Worm (Caenorhabditis elegans) whole organism, L1 larva: ENCODE data around the gene srh-20.
A peak's percentile ranks its signal among the peaks of the same experiment; 100 is the strongest.

Experiments used
- C16A3.4 ChIP-seq: fragments of 150-350 bp; optimal IDR thresholded peaks from 2 replicates; lab custom pipeline; 2014; ENCODE audit warnings: missing biosample characterization, missing genetic modification characterization
- C34B4.2 ChIP-seq: sonication (generic microtip); optimal IDR thresholded peaks from 2 replicates; lab custom pipeline; 2017; ENCODE audit warnings: mild to moderate bottlenecking, missing genetic modification characterization, missing compliant biosample characterization
- F16B12.6 ChIP-seq: fragments of 150-350 bp; optimal IDR thresholded peaks from 2 replicates; lab custom pipeline; 2014; ENCODE audit warnings: missing biosample characterization, missing genetic modification characterization
- Y116A8C.19 ChIP-seq: sonication (generic microtip); optimal IDR thresholded peaks from 2 replicates; lab custom pipeline; 2016; ENCODE audit warnings: missing compliant biosample characterization, missing genetic modification characterization, borderline replicate concordance
- alr-1 ChIP-seq: fragments of 200-800 bp; sonication (Bioruptor generic); optimal IDR thresholded peaks from 2 replicates; lab custom pipeline; 2018; ENCODE audit warnings: borderline replicate concordance, mild to moderate bottlenecking, missing genetic modification characterization, missing compliant biosample characterization
- ama-1 ChIP-seq: fragments of 150-350 bp; optimal IDR thresholded peaks from 2 replicates; lab custom pipeline; 2014
- ceh-8 ChIP-seq: fragments of 200-800 bp; sonication (Bioruptor generic); optimal IDR thresholded peaks from 2 replicates; lab custom pipeline; 2018; ENCODE audit warnings: mild to moderate bottlenecking, missing genetic modification characterization, moderate library complexity, missing compliant biosample characterization
- ceh-82 ChIP-seq, 3 experiments: fragments of 150-350 bp in 1 of 3; sonication (generic microtip) in 2 of 3; optimal IDR thresholded peaks; 2 replicates each; lab custom pipeline; 2014 to 2017; ENCODE audit warnings: missing biosample characterization in 3 of 3, missing genetic modification characterization in 3 of 3
- ceh-88 ChIP-seq: fragments of 200-800 bp; sonication (Bioruptor generic); IDR thresholded peaks from 2 replicates; pipeline ENCODE4 v1.3.6; 2022; ENCODE audit warnings: missing genetic modification characterization, missing compliant biosample characterization
- ces-1 ChIP-seq: fragments of 150-350 bp; optimal IDR thresholded peaks from 2 replicates; lab custom pipeline; 2014; ENCODE audit warnings: missing biosample characterization, missing genetic modification reagents, missing genetic modification characterization
- dsc-1 ChIP-seq: sonication (generic microtip); optimal IDR thresholded peaks from 2 replicates; lab custom pipeline; 2016; ENCODE audit warnings: mild to moderate bottlenecking, missing genetic modification characterization, missing compliant biosample characterization
- efl-1 ChIP-seq, 4 experiments: fragments of 150-350 bp; optimal IDR thresholded peaks in 3 of 4; peaks in 1 of 4; 1 replicate in 1 of 4; 2 replicates in 3 of 4; lab custom pipeline; 2014; ENCODE audit warnings: missing biosample characterization in 2 of 4, missing genetic modification characterization in 2 of 4, missing genetic modification reagents in 2 of 4
- elt-2 ChIP-seq: sonication (generic microtip); optimal IDR thresholded peaks from 2 replicates; lab custom pipeline; 2016; ENCODE audit warnings: missing genetic modification characterization, mild to moderate bottlenecking, inconsistent platforms, missing compliant biosample characterization, missing genetic modification reagents
- ets-5 ChIP-seq: fragments of 200-800 bp; sonication (Bioruptor generic); IDR thresholded peaks from 2 replicates; pipeline ENCODE4 v1.3.6; 2022; ENCODE audit warnings: missing genetic modification characterization, missing compliant biosample characterization
- fos-1 ChIP-seq: fragments of 150-350 bp; optimal IDR thresholded peaks from 2 replicates; lab custom pipeline; 2014; ENCODE audit warnings: missing biosample characterization, missing genetic modification characterization
- grh-1 ChIP-seq: fragments of 200-800 bp; sonication (Bioruptor generic); IDR thresholded peaks from 2 replicates; pipeline ENCODE4 v1.3.6; 2022; ENCODE audit warnings: missing genetic modification reagents, missing genetic modification characterization, missing compliant biosample characterization
- hlh-4 ChIP-seq: sonication (generic microtip); optimal IDR thresholded peaks from 2 replicates; lab custom pipeline; 2016; ENCODE audit warnings: mild to moderate bottlenecking, missing genetic modification characterization, missing compliant biosample characterization
- hpl-2 ChIP-seq: fragments of 150-350 bp; optimal IDR thresholded peaks from 2 replicates; lab custom pipeline; 2014; ENCODE audit warnings: missing biosample characterization, missing genetic modification reagents, missing genetic modification characterization
- lin-14 ChIP-seq: fragments of 200-800 bp; sonication (Bioruptor generic); optimal IDR thresholded peaks from 2 replicates; lab custom pipeline; 2018; ENCODE audit warnings: mild to moderate bottlenecking, missing genetic modification characterization, moderate library complexity, missing compliant biosample characterization
- lin-15B ChIP-seq: fragments of 150-350 bp; sonication (generic microtip); optimal IDR thresholded peaks from 3 replicates; lab custom pipeline; 2014; ENCODE audit warnings: missing biosample characterization, missing genetic modification characterization
- lin-35 ChIP-seq, 2 experiments: fragments of 150-350 bp; optimal IDR thresholded peaks; 2 replicates each; lab custom pipeline; 2014; ENCODE audit warnings: missing biosample characterization in 2 of 2, missing genetic modification characterization in 2 of 2, missing genetic modification reagents in 2 of 2
- lir-3 ChIP-seq: sonication (generic microtip); optimal IDR thresholded peaks from 2 replicates; lab custom pipeline; 2016; ENCODE audit warnings: mild to moderate bottlenecking, missing genetic modification characterization, moderate library complexity, missing compliant biosample characterization; ENCODE audit not compliant: poor library complexity
- mdl-1 ChIP-seq, 2 experiments: fragments of 150-350 bp; optimal IDR thresholded peaks; 2 replicates each; lab custom pipeline; 2014 to 2017; ENCODE audit warnings: missing biosample characterization in 2 of 2, missing genetic modification characterization in 2 of 2, inconsistent platforms in 1 of 2
- mef-2 ChIP-seq: fragments of 150-350 bp; optimal IDR thresholded peaks from 2 replicates; lab custom pipeline; 2014; ENCODE audit warnings: missing biosample characterization, missing genetic modification characterization
- nhr-12 ChIP-seq: sonication (generic microtip); optimal IDR thresholded peaks from 2 replicates; lab custom pipeline; 2017; ENCODE audit warnings: missing biosample characterization, missing genetic modification characterization
- nhr-19 ChIP-seq: fragments of 200-800 bp; sonication (Bioruptor generic); conservative IDR thresholded peaks from 2 replicates; pipeline ENCODE4 v1.3.6; 2022; ENCODE audit warnings: missing genetic modification characterization, missing compliant biosample characterization
- nhr-20 ChIP-seq: sonication (generic microtip); optimal IDR thresholded peaks from 2 replicates; lab custom pipeline; 2016; ENCODE audit warnings: mild to moderate bottlenecking, missing genetic modification characterization, missing compliant biosample characterization
- nhr-237 ChIP-seq: fragments of 150-350 bp; optimal IDR thresholded peaks from 2 replicates; lab custom pipeline; 2014; ENCODE audit warnings: missing biosample characterization, missing genetic modification characterization
- nhr-28 ChIP-seq: fragments of 150-350 bp; optimal IDR thresholded peaks from 2 replicates; lab custom pipeline; 2014; ENCODE audit warnings: missing biosample characterization, missing genetic modification characterization
- nhr-47 ChIP-seq: sonication (generic microtip); optimal IDR thresholded peaks from 2 replicates; lab custom pipeline; 2016; ENCODE audit warnings: mild to moderate bottlenecking, missing genetic modification characterization, moderate library complexity, missing compliant biosample characterization
- nhr-71 ChIP-seq: sonication (generic microtip); optimal IDR thresholded peaks from 2 replicates; lab custom pipeline; 2016; ENCODE audit warnings: mild to moderate bottlenecking, missing genetic modification characterization, moderate library complexity, missing compliant biosample characterization
- nhr-76 ChIP-seq: sonication (generic microtip); optimal IDR thresholded peaks from 2 replicates; lab custom pipeline; 2017; ENCODE audit warnings: missing biosample characterization, missing genetic modification characterization
- nhr-77 ChIP-seq: fragments of 150-350 bp; optimal IDR thresholded peaks from 2 replicates; lab custom pipeline; 2014; ENCODE audit warnings: missing biosample characterization, missing genetic modification characterization
- nhr-84 ChIP-seq: sonication (generic microtip); optimal IDR thresholded peaks from 2 replicates; lab custom pipeline; 2017; ENCODE audit warnings: missing biosample characterization, missing genetic modification characterization
- nhr-85 ChIP-seq: sonication (generic microtip); peaks from one replicate; lab custom pipeline; 2016; ENCODE audit warnings: missing genetic modification characterization, inconsistent platforms, missing compliant biosample characterization
- nhr-90 ChIP-seq: sonication (generic microtip); optimal IDR thresholded peaks from 2 replicates; lab custom pipeline; 2016; ENCODE audit warnings: mild to moderate bottlenecking, missing genetic modification characterization, missing compliant biosample characterization; ENCODE audit not compliant: poor library complexity
- pag-3 ChIP-seq: sonication (generic microtip); optimal IDR thresholded peaks from 2 replicates; lab custom pipeline; 2017; ENCODE audit warnings: missing genetic modification characterization, mild to moderate bottlenecking, missing compliant biosample characterization, antibody characterized with exemption, borderline replicate concordance; ENCODE audit not compliant: insufficient read depth
- pax-3 ChIP-seq: fragments of 200-800 bp; sonication (Bioruptor generic); optimal IDR thresholded peaks from 2 replicates; lab custom pipeline; 2018; ENCODE audit warnings: mild to moderate bottlenecking, missing genetic modification characterization, moderate library complexity, missing compliant biosample characterization
- pqm-1 ChIP-seq: sonication (generic microtip); optimal IDR thresholded peaks from 3 replicates; lab custom pipeline; 2017; ENCODE audit warnings: missing biosample characterization, missing genetic modification characterization
- snpc-4 ChIP-seq: fragments of 150-350 bp; optimal IDR thresholded peaks from 2 replicates; lab custom pipeline; 2014; ENCODE audit warnings: missing biosample characterization, missing genetic modification characterization
- snu-23 ChIP-seq: sonication (generic microtip); optimal IDR thresholded peaks from 2 replicates; lab custom pipeline; 2016; ENCODE audit warnings: missing genetic modification characterization, missing compliant biosample characterization
- sptf-1 ChIP-seq: fragments of 150-350 bp; optimal IDR thresholded peaks from 2 replicates; lab custom pipeline; 2014; ENCODE audit warnings: missing biosample characterization, missing genetic modification characterization
- sup-37 ChIP-seq: fragments of 200-800 bp; sonication (Bioruptor generic); optimal IDR thresholded peaks from 2 replicates; lab custom pipeline; 2018; ENCODE audit warnings: mild to moderate bottlenecking, missing genetic modification characterization, missing compliant biosample characterization
- tbx-2 ChIP-seq: sonication (generic microtip); optimal IDR thresholded peaks from 2 replicates; lab custom pipeline; 2016; ENCODE audit warnings: missing genetic modification characterization, missing compliant biosample characterization
- tlp-1 ChIP-seq: fragments of 150-350 bp; optimal IDR thresholded peaks from 2 replicates; lab custom pipeline; 2014; ENCODE audit warnings: missing biosample characterization, missing genetic modification characterization
- unc-130 ChIP-seq: fragments of 150-350 bp; optimal IDR thresholded peaks from 2 replicates; lab custom pipeline; 2017; ENCODE audit warnings: missing biosample characterization, missing genetic modification characterization, inconsistent platforms
- unc-98 ChIP-seq: fragments of 200-800 bp; sonication (Bioruptor generic); IDR thresholded peaks from 2 replicates; pipeline ENCODE4 v1.3.6; 2022; ENCODE audit warnings: missing genetic modification characterization, missing compliant biosample characterization
- ztf-11 ChIP-seq, 2 experiments: sonication (generic microtip); optimal IDR thresholded peaks; 2 replicates each; lab custom pipeline; 2016 to 2017; ENCODE audit warnings: missing genetic modification characterization in 2 of 2, missing biosample characterization in 1 of 2, missing compliant biosample characterization in 1 of 2

Gene srh-20

ce11 chrV:4891305-4891704, 33.4 kb upstream of the srh-20 start:
- TF ChIP-seq nhr-71 (no peak), efl-1 (optimal IDR thresholded peaks at IDR 0.05; lab: Kevin White, UChicago) (no peak), efl-1 (GFP tag; optimal IDR thresholded peaks at IDR 0.05 in 1 of 2; lab: Kevin White, UChicago) (no peak), nhr-47 (no peak), pax-3 (tag; lab: Kevin White, UChicago) (no peak), sptf-1 (tag; lab: Kevin White, UChicago) (no peak), nhr-20 (tag; lab: Kevin White, UChicago) (no peak), unc-98 (no peak), nhr-12 (tag; lab: Kevin White, UChicago) (no peak), mdl-1 (tag; optimal IDR thresholded peaks at IDR 0.05; lab: Kevin White, UChicago) (no peak), nhr-19 (GFP tag; lab: Robert Waterston, UW) (no peak), grh-1 (GFP tag; lab: Robert Waterston, UW) (no peak), mef-2 (tag; lab: Kevin White, UChicago) (no peak), nhr-85 (no peak), nhr-77 (no peak), dsc-1 (tag; lab: Kevin White, UChicago) (no peak), elt-2 (tag; lab: Kevin White, UChicago) (no peak), ama-1 (lab: Kevin White, UChicago) (no peak)

- no peak for TF ChIP-seq ztf-11 (tag; optimal IDR thresholded peaks at IDR 0.05; lab: Kevin White, UChicago)
Observed at ce11 chrV:4894971-4895370, 29.7 kb upstream of the srh-20 start, which contains the start of gene ugt-11. TSS of gene ugt-11 (minus strand) at chrV:4895071.

ce11 chrV:4895744-4896143, 29.0 kb upstream of the srh-20 start, which contains the start of gene ugt-9:
TSS of gene ugt-9 (plus strand) at chrV:4896048.
- TF ChIP-seq sup-37 (GFP tag; lab: Kevin White, UChicago) (no peak), pqm-1 (tag; lab: Kevin White, UChicago) (no peak), lin-35 (GFP tag; optimal IDR thresholded peaks at IDR 0.05; lab: Kevin White, UChicago) (peak in 1 of 2 experiments; percentile 7), ceh-88 (GFP tag; lab: Robert Waterston, UW) (no peak), lin-14 (peak; percentile 32), ets-5 (GFP tag; lab: Robert Waterston, UW) (no peak), unc-98 (no peak), F16B12.6 (tag; lab: Kevin White, UChicago) (no peak), dsc-1 (tag; lab: Kevin White, UChicago) (no peak), C34B4.2 (tag; lab: Kevin White, UChicago) (no peak), nhr-85 (peak; percentile 84), nhr-76 (tag; lab: Kevin White, UChicago) (peak; percentile 77), ces-1 (GFP tag; lab: Kevin White, UChicago) (no peak), nhr-71 (peak; percentile 57), nhr-12 (tag; lab: Kevin White, UChicago) (no peak), elt-2 (tag; lab: Kevin White, UChicago) (no peak), C16A3.4 (tag; lab: Kevin White, UChicago) (no peak), nhr-28 (tag; lab: Kevin White, UChicago) (no peak), nhr-237 (tag; lab: Kevin White, UChicago) (no peak), ama-1 (lab: Kevin White, UChicago) (no peak), unc-130 (tag; lab: Kevin White, UChicago) (no peak), pag-3 (tag; lab: Kevin White, UChicago) (no peak), Y116A8C.19 (tag; lab: Kevin White, UChicago) (no peak), fos-1 (tag; lab: Kevin White, UChicago) (no peak), nhr-90 (tag; lab: Kevin White, UChicago) (peak; percentile 39), tbx-2 (tag; lab: Kevin White, UChicago) (peak; percentile 41), lin-15B (no peak), ceh-82 (tag; optimal IDR thresholded peaks at IDR 0.05; lab: Kevin White, UChicago) (no peak), alr-1 (no peak), pax-3 (tag; lab: Kevin White, UChicago) (no peak), lir-3 (tag; lab: Kevin White, UChicago) (no peak), hlh-4 (no peak), mef-2 (tag; lab: Kevin White, UChicago) (no peak), nhr-77 (peak; percentile 22), snu-23 (peak; percentile 34), snpc-4 (tag; lab: Kevin White, UChicago) (no peak), hpl-2 (GFP tag; lab: Kevin White, UChicago) (no peak), tlp-1 (tag; lab: Kevin White, UChicago) (no peak), nhr-84 (tag; lab: Kevin White, UChicago) (no peak), mdl-1 (tag; optimal IDR thresholded peaks at IDR 0.05; lab: Kevin White, UChicago) (no peak), ceh-8 (GFP tag; lab: Kevin White, UChicago) (no peak)
